Worm (Caenorhabditis elegans): ENCODE results near the gene grd-7.
A peak's percentile ranks its signal among the peaks of the same experiment; 100 is the strongest.

ce11 chrX:7236717-7237116 is 32.6 kb downstream of the grd-7 start:
- TF ChIP-seq nhr-77 (tag; optimal IDR thresholded peaks at IDR 0.05) (no peak), snpc-4 (tag; optimal IDR thresholded peaks at IDR 0.05) (no peak), unc-62 (GFP tag; optimal IDR thresholded peaks at IDR 0.05) (no peak), ama-1 (optimal IDR thresholded peaks at IDR 0.05) (no peak), nhr-6 (tag; optimal IDR thresholded peaks at IDR 0.05) (peak; percentile 39), C34F6.9 (tag; optimal IDR thresholded peaks at IDR 0.05) (peak; percentile 45), lin-39 (tag; optimal IDR thresholded peaks at IDR 0.05) (no peak), nhr-23 (tag; optimal IDR thresholded peaks at IDR 0.05) (no peak), lsy-2 (tag; optimal IDR thresholded peaks at IDR 0.05) (peak in 1 of 2 experiments; percentile 48), nhr-12 (tag; optimal IDR thresholded peaks at IDR 0.05) (no peak), lin-13 (GFP tag; optimal IDR thresholded peaks at IDR 0.05) (peak; percentile 6), sma-3 (GFP tag; optimal IDR thresholded peaks at IDR 0.05) (no peak), sem-4 (tag; optimal IDR thresholded peaks at IDR 0.05) (peak; percentile 56), aly-2 (tag; optimal IDR thresholded peaks at IDR 0.05) (no peak)
